Fruit fly (Drosophila melanogaster) whole organism, embryonic: ENCODE measurements around the gene Indy.

Experiments used
- Ada2b ChIP-seq: fragments of 200-800 bp; sonication (Bioruptor generic); IDR thresholded peaks from 2 replicates; pipeline ENCODE4 v1.3.6; 2022; ENCODE audit warnings: missing biosample characterization, missing genetic modification characterization
- Atf-2 ChIP-seq: fragments of 200-800 bp; sonication (Bioruptor generic); optimal IDR thresholded peaks from 2 replicates; lab custom pipeline; 2016; ENCODE audit warnings: missing biosample characterization, missing genetic modification characterization
- CG11085 ChIP-seq: fragments of 200-800 bp; sonication (Bioruptor generic); IDR thresholded peaks from 2 replicates; pipeline ENCODE4 v1.3.6; 2022; ENCODE audit warnings: missing biosample characterization, missing genetic modification characterization
- CG12219 ChIP-seq: fragments of 200-800 bp; sonication (Bioruptor generic); optimal IDR thresholded peaks from 3 replicates; lab custom pipeline; 2018; ENCODE audit warnings: missing biosample characterization, mild to moderate bottlenecking, missing genetic modification characterization
- CG1233 ChIP-seq: fragments of 200-800 bp; sonication (Bioruptor generic); optimal IDR thresholded peaks from 4 replicates; lab custom pipeline; 2018; ENCODE audit warnings: missing biosample characterization, mild to moderate bottlenecking, missing genetic modification characterization
- CG14014 ChIP-seq: fragments of 200-800 bp; sonication (Bioruptor generic); IDR thresholded peaks from 2 replicates; pipeline ENCODE4 v1.3.6; 2022; ENCODE audit warnings: missing biosample characterization, missing genetic modification characterization
- CG15011 ChIP-seq: fragments of 200-800 bp; sonication (Bioruptor generic); optimal IDR thresholded peaks from 3 replicates; lab custom pipeline; 2018; ENCODE audit warnings: missing biosample characterization, mild to moderate bottlenecking, missing genetic modification characterization
- CG17829 ChIP-seq: fragments of 200-800 bp; optimal IDR thresholded peaks from 2 replicates; lab custom pipeline; 2019; ENCODE audit warnings: missing biosample characterization, mild to moderate bottlenecking, missing genetic modification characterization, moderate library complexity
- CG1792 ChIP-seq: fragments of 200-800 bp; sonication (Bioruptor generic); optimal IDR thresholded peaks from 2 replicates; lab custom pipeline; 2016; ENCODE audit warnings: missing biosample characterization, missing genetic modification characterization
- CG1832 ChIP-seq: fragments of 200-800 bp; sonication (Bioruptor generic); optimal IDR thresholded peaks from 2 replicates; lab custom pipeline; 2017; ENCODE audit warnings: missing biosample characterization, mild to moderate bottlenecking, missing genetic modification characterization, inconsistent platforms
- CG18764 ChIP-seq: fragments of 200-800 bp; sonication (Bioruptor generic); optimal IDR thresholded peaks from 3 replicates; lab custom pipeline; 2016; ENCODE audit warnings: missing biosample characterization, missing genetic modification characterization
- CG30020 ChIP-seq: fragments of 200-800 bp; optimal IDR thresholded peaks from 2 replicates; lab custom pipeline; 2019; ENCODE audit warnings: missing biosample characterization, mild to moderate bottlenecking, missing genetic modification characterization, moderate library complexity
- CG3163 ChIP-seq: fragments of 200-800 bp; sonication (Bioruptor generic); optimal IDR thresholded peaks from 3 replicates; lab custom pipeline; 2016; ENCODE audit warnings: missing biosample characterization, missing genetic modification characterization
- CG42726 ChIP-seq: fragments of 200-800 bp; sonication (Bioruptor generic); IDR thresholded peaks from 2 replicates; pipeline ENCODE4 v1.3.6; 2022; ENCODE audit warnings: missing biosample characterization, missing genetic modification characterization; ENCODE audit not compliant: partially characterized antibody
- CG6813 ChIP-seq: fragments of 200-800 bp; sonication (Bioruptor generic); optimal IDR thresholded peaks from 2 replicates; lab custom pipeline; 2017; ENCODE audit warnings: missing biosample characterization, missing genetic modification characterization, mild to moderate bottlenecking, moderate library complexity, missing genetic modification reagents
- CG7786 ChIP-seq: fragments of 200-800 bp; sonication (Bioruptor generic); optimal IDR thresholded peaks from 2 replicates; lab custom pipeline; 2016; ENCODE audit warnings: missing biosample characterization, missing genetic modification characterization
- CG7987 ChIP-seq: fragments of 200-800 bp; sonication (Bioruptor generic); optimal IDR thresholded peaks from 2 replicates; lab custom pipeline; 2018; ENCODE audit warnings: missing biosample characterization, mild to moderate bottlenecking, missing genetic modification characterization, moderate library complexity
- CG9817 ChIP-seq: fragments of 200-800 bp; sonication (Bioruptor generic); optimal IDR thresholded peaks from 2 replicates; lab custom pipeline; 2018; ENCODE audit warnings: missing biosample characterization, mild to moderate bottlenecking, missing genetic modification characterization, moderate library complexity
- CG9876 ChIP-seq: fragments of 200-800 bp; sonication (Bioruptor generic); optimal IDR thresholded peaks from 2 replicates; lab custom pipeline; 2016; ENCODE audit warnings: missing biosample characterization, missing genetic modification characterization
- Doc2 ChIP-seq: fragments of 200-800 bp; sonication (Bioruptor generic); IDR thresholded peaks from 2 replicates; pipeline ENCODE4 v1.3.6; 2022; ENCODE audit warnings: missing biosample characterization, missing genetic modification characterization
- Drgx ChIP-seq: fragments of 200-800 bp; sonication (Bioruptor generic); IDR thresholded peaks from 2 replicates; pipeline ENCODE4 v1.3.6; 2022; ENCODE audit warnings: missing biosample characterization, missing genetic modification characterization
- Elba2 ChIP-seq: fragments of 200-800 bp; sonication (Bioruptor generic); optimal IDR thresholded peaks from 3 replicates; lab custom pipeline; 2016; ENCODE audit warnings: missing biosample characterization, missing genetic modification characterization
- Fer1 ChIP-seq: fragments of 200-800 bp; sonication (Bioruptor generic); optimal IDR thresholded peaks from 2 replicates; lab custom pipeline; 2017; ENCODE audit warnings: missing biosample characterization, mild to moderate bottlenecking, missing genetic modification characterization
- GATAe ChIP-seq: fragments of 200-800 bp; sonication (Bioruptor generic); conservative IDR thresholded peaks from 2 replicates; pipeline ENCODE4 v1.3.6; 2022; ENCODE audit warnings: missing biosample characterization, missing genetic modification characterization
- H15 ChIP-seq: fragments of 200-800 bp; sonication (Bioruptor generic); IDR thresholded peaks from 3 replicates; pipeline ENCODE4 v1.3.6; 2022; ENCODE audit warnings: missing biosample characterization, missing genetic modification characterization
- HHEX ChIP-seq: fragments of 200-800 bp; sonication (Bioruptor generic); optimal IDR thresholded peaks from 3 replicates; lab custom pipeline; 2017; ENCODE audit warnings: missing biosample characterization, mild to moderate bottlenecking, missing genetic modification characterization, missing genetic modification reagents
- HmgZ ChIP-seq: fragments of 200-800 bp; sonication (Bioruptor generic); optimal IDR thresholded peaks from 2 replicates; lab custom pipeline; 2018; ENCODE audit warnings: missing biosample characterization, mild to moderate bottlenecking, missing genetic modification characterization
- MBD-R2 ChIP-seq: fragments of 200-800 bp; sonication (Bioruptor generic); IDR thresholded peaks from 2 replicates; pipeline ENCODE4 v1.3.6; 2022; ENCODE audit warnings: missing biosample characterization, missing genetic modification characterization
- Myb ChIP-seq: fragments of 200-800 bp; sonication (Bioruptor generic); optimal IDR thresholded peaks from 2 replicates; lab custom pipeline; 2016; ENCODE audit warnings: missing biosample characterization, missing genetic modification characterization
- PHDP ChIP-seq: fragments of 200-800 bp; sonication (Bioruptor generic); optimal IDR thresholded peaks from 3 replicates; lab custom pipeline; 2018; ENCODE audit warnings: missing biosample characterization, mild to moderate bottlenecking, missing genetic modification characterization, moderate library complexity
- Pdp1 ChIP-seq, 2 experiments: fragments of 200-800 bp; sonication (Bioruptor generic); optimal IDR thresholded peaks; 3 replicates each; lab custom pipeline; 2016; ENCODE audit warnings: missing biosample characterization in 2 of 2, missing genetic modification characterization in 2 of 2, mild to moderate bottlenecking in 1 of 2, moderate library complexity in 1 of 2
- Poxn ChIP-seq: fragments of 200-800 bp; sonication (Bioruptor generic); IDR thresholded peaks from 2 replicates; pipeline ENCODE4 v1.3.6; 2022; ENCODE audit warnings: missing biosample characterization, missing genetic modification characterization
- Six4 ChIP-seq: fragments of 200-800 bp; sonication (Bioruptor generic); optimal IDR thresholded peaks from 2 replicates; lab custom pipeline; 2016; ENCODE audit warnings: missing biosample characterization, missing genetic modification characterization
- bigmax ChIP-seq: fragments of 200-800 bp; sonication (Bioruptor generic); optimal IDR thresholded peaks from 2 replicates; lab custom pipeline; 2018; ENCODE audit warnings: missing biosample characterization, mild to moderate bottlenecking, missing genetic modification characterization
- bowl ChIP-seq: fragments of 200-800 bp; sonication (Bioruptor generic); IDR thresholded peaks from 2 replicates; pipeline ENCODE4 v1.3.6; 2022; ENCODE audit warnings: missing biosample characterization, missing genetic modification characterization
- chif ChIP-seq, 2 experiments: fragments of 200-800 bp; sonication (Bioruptor generic); optimal IDR thresholded peaks; 3 replicates each; lab custom pipeline; 2016; ENCODE audit warnings: missing biosample characterization in 2 of 2, missing genetic modification characterization in 2 of 2
- chn ChIP-seq: fragments of 200-800 bp; sonication (Bioruptor generic); optimal IDR thresholded peaks from 2 replicates; lab custom pipeline; 2016; ENCODE audit warnings: missing biosample characterization, missing genetic modification characterization
- corto ChIP-seq: fragments of 200-800 bp; sonication (Bioruptor generic); optimal IDR thresholded peaks from 2 replicates; lab custom pipeline; 2016; ENCODE audit warnings: missing biosample characterization, mild to moderate bottlenecking, missing genetic modification characterization, moderate library complexity
- eyg ChIP-seq: fragments of 200-800 bp; sonication (Bioruptor generic); optimal IDR thresholded peaks from 3 replicates; lab custom pipeline; 2016; ENCODE audit warnings: missing biosample characterization, missing genetic modification characterization
- fd3F ChIP-seq: fragments of 200-800 bp; sonication (Bioruptor generic); optimal IDR thresholded peaks from 2 replicates; lab custom pipeline; 2018; ENCODE audit warnings: missing biosample characterization, mild to moderate bottlenecking, missing genetic modification characterization, moderate library complexity
- gsb ChIP-seq: fragments of 200-800 bp; sonication (Bioruptor generic); IDR thresholded peaks from 2 replicates; pipeline ENCODE4 v1.3.6; 2022; ENCODE audit warnings: missing biosample characterization, missing genetic modification characterization
- hkb ChIP-seq, 2 experiments: fragments of 200-800 bp in 1 of 2; fragments of >200 bp in 1 of 2; sonication (Bioruptor generic) in 1 of 2; IDR thresholded peaks in 1 of 2; optimal IDR thresholded peaks in 1 of 2; 2 replicates each; pipeline versions ENCODE4 v1.3.6 to Lab custom; 2017 to 2022; ENCODE audit warnings: missing biosample characterization in 1 of 2, missing genetic modification characterization in 1 of 2
- luna ChIP-seq: fragments of 200-800 bp; sonication (Bioruptor generic); optimal IDR thresholded peaks from 2 replicates; lab custom pipeline; 2016; ENCODE audit warnings: missing biosample characterization, missing genetic modification characterization
- mam ChIP-seq: fragments of 200-800 bp; sonication (Bioruptor generic); optimal IDR thresholded peaks from 3 replicates; lab custom pipeline; 2016; ENCODE audit warnings: missing biosample characterization, missing genetic modification characterization
- nom ChIP-seq: fragments of 200-800 bp; sonication (Bioruptor generic); optimal IDR thresholded peaks from 2 replicates; lab custom pipeline; 2017; ENCODE audit warnings: missing biosample characterization, missing genetic modification characterization, mild to moderate bottlenecking, moderate library complexity, missing genetic modification reagents
- pb ChIP-seq: fragments of 200-800 bp; sonication (Bioruptor generic); optimal IDR thresholded peaks from 3 replicates; lab custom pipeline; 2016; ENCODE audit warnings: missing biosample characterization, missing genetic modification characterization
- sd ChIP-seq: fragments of 200-800 bp; sonication (Bioruptor generic); optimal IDR thresholded peaks from 3 replicates; lab custom pipeline; 2018; ENCODE audit warnings: missing biosample characterization, mild to moderate bottlenecking, missing genetic modification characterization, moderate library complexity
- sens ChIP-seq: fragments of 200-800 bp; sonication (Bioruptor generic); peaks from one replicate; lab custom pipeline; 2016; ENCODE audit warnings: missing biosample characterization, missing genetic modification characterization
- yki ChIP-seq: fragments of >200 bp; optimal IDR thresholded peaks from 3 replicates; lab custom pipeline; 2018
- zfh1 ChIP-seq: fragments of 200-800 bp; sonication (Bioruptor generic); IDR thresholded peaks from 3 replicates; pipeline ENCODE4 v1.3.6; 2022; ENCODE audit warnings: missing biosample characterization, missing genetic modification characterization

Indy gene

dm6 chr3L:18813963-18814647 lies 32.0 kb downstream of the Indy start (continued):
- TF ChIP-seq CG42726 (no peak), MBD-R2 (GFP tag; lab: Robert Waterston, UW) (no peak; the same call in 1 of the 2 replicates), Myb (GFP tag; lab: Kevin White, UChicago) (peak; percentile 36), CG14014 (GFP tag; lab: Robert Waterston, UW) (peak; percentile 52; the same call in 1 of the 2 replicates), zfh1 (peak; percentile 74; the same call in 1 of the 3 replicates), CG6813 (GFP tag; lab: Kevin White, UChicago) (peak; percentile 81), H15 (GFP tag; lab: Robert Waterston, UW) (no peak; the same call in 2 of the 3 replicates), luna (GFP tag; lab: Kevin White, UChicago) (no peak), CG17829 (peak; percentile 30), corto (GFP tag; lab: Kevin White, UChicago) (peak; percentile 25), GATAe (peak; percentile 92), pb (GFP tag; lab: Kevin White, UChicago) (peak; percentile 64), sens (GFP tag; lab: Kevin White, UChicago) (peak; percentile 96), Six4 (GFP tag; lab: Kevin White, UChicago) (peak; percentile 27), Ada2b (GFP tag; lab: Robert Waterston, UW) (peak; percentile 46; the same call in 1 of the 2 replicates), sd (tag; lab: Kevin White, UChicago) (peak; percentile 90), Atf-2 (peak; percentile 20), gsb (no peak; the same call in 1 of the 2 replicates), mam (GFP tag; lab: Kevin White, UChicago) (peak; percentile 18), yki (lab: Kevin White, UChicago) (no peak), CG1233 (GFP tag; lab: Kevin White, UChicago) (peak; percentile 64), hkb (optimal IDR thresholded peaks at IDR 0.05; lab: Kevin White, UChicago) (no peak), hkb (GFP tag; IDR thresholded peaks at IDR 0.05; lab: Robert Waterston, UW) (peak; percentile 78), CG1832 (GFP tag; lab: Kevin White, UChicago) (no peak), HmgZ (tag; lab: Kevin White, UChicago) (peak; percentile 81), chn (GFP tag; lab: Kevin White, UChicago) (no peak), bowl (GFP tag; lab: Robert Waterston, UW) (peak; percentile 57), Poxn (no peak), nom (GFP tag; lab: Kevin White, UChicago) (peak; percentile 83), HHEX (peak; percentile 81), chif (GFP tag; optimal IDR thresholded peaks at IDR 0.05; lab: Kevin White, UChicago) (peak in 1 of 2 experiments; percentile 64), CG7987 (GFP tag; lab: Kevin White, UChicago) (peak; percentile 83), Elba2 (GFP tag; lab: Kevin White, UChicago) (no peak), CG9817 (tag; lab: Kevin White, UChicago) (no peak), CG30020 (no peak), Pdp1 (GFP tag; optimal IDR thresholded peaks at IDR 0.05; lab: Kevin White, UChicago) (peak; percentile 2 to 77), CG12219 (peak; percentile 47), CG11085 (GFP tag; lab: Robert Waterston, UW) (no peak), CG18764 (peak; percentile 46), Drgx (peak; percentile 75), CG9876 (GFP tag; lab: Kevin White, UChicago) (peak; percentile 45), eyg (GFP tag; lab: Kevin White, UChicago) (peak; percentile 70), bigmax (GFP tag; lab: Kevin White, UChicago) (peak; percentile 17), Fer1 (GFP tag; lab: Kevin White, UChicago) (peak; percentile 86), Doc2 (GFP tag; lab: Robert Waterston, UW) (no peak), CG1792 (GFP tag; lab: Kevin White, UChicago) (peak; percentile 74), CG3163 (GFP tag; lab: Kevin White, UChicago) (peak; percentile 57), fd3F (GFP tag; lab: Kevin White, UChicago) (peak; percentile 40), PHDP (peak; percentile 58), CG7786 (GFP tag; lab: Kevin White, UChicago) (peak; percentile 19), CG15011 (GFP tag; lab: Kevin White, UChicago) (peak; percentile 71)
